Fruit fly (Drosophila melanogaster): Measurements from ENCODE around the gene CG17996.

DNA sequence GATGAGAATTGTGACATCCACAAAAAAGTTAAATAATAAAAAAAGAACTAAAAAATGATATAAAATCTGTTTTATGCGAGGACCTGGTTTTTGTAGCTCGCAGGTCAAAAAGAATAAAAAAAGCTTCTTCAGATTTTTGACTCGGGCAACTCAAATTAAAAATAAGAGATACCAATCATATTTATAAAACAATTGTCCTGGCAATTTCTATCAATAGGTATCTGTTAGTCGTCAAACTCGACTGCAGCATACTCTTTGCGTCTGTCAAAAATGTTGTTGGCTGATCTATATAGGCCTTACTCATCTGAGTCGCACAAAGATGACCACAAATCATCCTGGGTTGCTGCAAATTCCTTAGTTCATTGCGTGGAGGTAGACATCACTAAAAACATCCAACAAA is 8.2 kb downstream of the CG17996 start:
- TF ChIP-seq pan (optimal IDR thresholded peaks at IDR 0.05) (no peak), usp (GFP tag; optimal IDR thresholded peaks at IDR 0.05) (no peak), psq (optimal IDR thresholded peaks at IDR 0.05) (no peak), CG8478 (optimal IDR thresholded peaks at IDR 0.05) (no peak)
